Worm (Caenorhabditis elegans) whole organism, L1 larva: ENCODE measurements around the gene F53E4.2.

ENCODE experiments used
- C04F5.9 ChIP-seq: sonication (generic microtip); optimal IDR thresholded peaks from 2 replicates; lab custom pipeline; 2016; ENCODE audit warnings: missing genetic modification characterization, missing compliant biosample characterization
- C34B4.2 ChIP-seq: sonication (generic microtip); optimal IDR thresholded peaks from 2 replicates; lab custom pipeline; 2017; ENCODE audit warnings: mild to moderate bottlenecking, missing genetic modification characterization, missing compliant biosample characterization
- F16B12.6 ChIP-seq: fragments of 150-350 bp; optimal IDR thresholded peaks from 2 replicates; lab custom pipeline; 2014; ENCODE audit warnings: missing biosample characterization, missing genetic modification characterization
- Y116A8C.19 ChIP-seq: sonication (generic microtip); optimal IDR thresholded peaks from 2 replicates; lab custom pipeline; 2016; ENCODE audit warnings: missing compliant biosample characterization, missing genetic modification characterization, borderline replicate concordance
- ama-1 ChIP-seq: fragments of 150-350 bp; optimal IDR thresholded peaks from 2 replicates; lab custom pipeline; 2014
- ceh-63 ChIP-seq: fragments of 200-800 bp; sonication (Bioruptor generic); optimal IDR thresholded peaks from 2 replicates; lab custom pipeline; 2018; ENCODE audit warnings: mild to moderate bottlenecking, missing genetic modification characterization, missing compliant biosample characterization
- ceh-88 ChIP-seq: fragments of 200-800 bp; sonication (Bioruptor generic); IDR thresholded peaks from 2 replicates; pipeline ENCODE4 v1.3.6; 2022; ENCODE audit warnings: missing genetic modification characterization, missing compliant biosample characterization
- ceh-90 ChIP-seq: sonication (generic microtip); optimal IDR thresholded peaks from 2 replicates; lab custom pipeline; 2016; ENCODE audit warnings: missing genetic modification characterization, missing compliant biosample characterization
- dpl-1 ChIP-seq, 3 experiments: fragments of 150-350 bp in 2 of 3; sonication (generic microtip) in 1 of 3; optimal IDR thresholded peaks; 2 replicates each; lab custom pipeline; 2014 to 2017; ENCODE audit warnings: missing biosample characterization in 3 of 3, missing genetic modification characterization in 3 of 3, missing genetic modification reagents in 3 of 3
- efl-1 ChIP-seq, 4 experiments: fragments of 150-350 bp; optimal IDR thresholded peaks in 3 of 4; peaks in 1 of 4; 1 replicate in 1 of 4; 2 replicates in 3 of 4; lab custom pipeline; 2014; ENCODE audit warnings: missing biosample characterization in 2 of 4, missing genetic modification characterization in 2 of 4, missing genetic modification reagents in 2 of 4
- fkh-10 ChIP-seq: sonication (generic microtip); optimal IDR thresholded peaks from 2 replicates; lab custom pipeline; 2017; ENCODE audit warnings: missing biosample characterization, missing genetic modification reagents, missing genetic modification characterization
- fkh-4 ChIP-seq: sonication (generic microtip); optimal IDR thresholded peaks from 2 replicates; lab custom pipeline; 2016; ENCODE audit warnings: missing compliant biosample characterization, missing genetic modification characterization, borderline replicate concordance
- fkh-8 ChIP-seq: sonication (generic microtip); optimal IDR thresholded peaks from 2 replicates; lab custom pipeline; 2016; ENCODE audit warnings: mild to moderate bottlenecking, missing genetic modification characterization, missing compliant biosample characterization
- hlh-17 ChIP-seq: fragments of 200-800 bp; sonication (Bioruptor generic); optimal IDR thresholded peaks from 2 replicates; lab custom pipeline; 2018; ENCODE audit warnings: missing genetic modification characterization, mild to moderate bottlenecking, missing compliant biosample characterization, moderate library complexity, borderline replicate concordance
- hlh-4 ChIP-seq: sonication (generic microtip); optimal IDR thresholded peaks from 2 replicates; lab custom pipeline; 2016; ENCODE audit warnings: mild to moderate bottlenecking, missing genetic modification characterization, missing compliant biosample characterization
- irx-1 ChIP-seq: sonication (generic microtip); optimal IDR thresholded peaks from 2 replicates; lab custom pipeline; 2016; ENCODE audit warnings: missing genetic modification characterization, missing compliant biosample characterization
- isw-1 ChIP-seq: fragments of 200-800 bp; sonication (Bioruptor generic); IDR thresholded peaks from 2 replicates; pipeline ENCODE4 v1.3.6; 2022; ENCODE audit warnings: missing genetic modification characterization, missing compliant biosample characterization
- jun-1 ChIP-seq: fragments of 150-350 bp; optimal IDR thresholded peaks from 2 replicates; lab custom pipeline; 2014; ENCODE audit warnings: missing biosample characterization, missing genetic modification reagents, missing genetic modification characterization
- lin-13 ChIP-seq: fragments of 150-350 bp; optimal IDR thresholded peaks from 2 replicates; lab custom pipeline; 2014; ENCODE audit warnings: missing biosample characterization, missing genetic modification reagents, missing genetic modification characterization
- mef-2 ChIP-seq: fragments of 150-350 bp; optimal IDR thresholded peaks from 2 replicates; lab custom pipeline; 2014; ENCODE audit warnings: missing biosample characterization, missing genetic modification characterization
- mep-1 ChIP-seq: fragments of 150-350 bp; optimal IDR thresholded peaks from 2 replicates; lab custom pipeline; 2014; ENCODE audit warnings: missing biosample characterization, missing genetic modification characterization
- nhr-12 ChIP-seq: sonication (generic microtip); optimal IDR thresholded peaks from 2 replicates; lab custom pipeline; 2017; ENCODE audit warnings: missing biosample characterization, missing genetic modification characterization
- nhr-71 ChIP-seq: sonication (generic microtip); optimal IDR thresholded peaks from 2 replicates; lab custom pipeline; 2016; ENCODE audit warnings: mild to moderate bottlenecking, missing genetic modification characterization, moderate library complexity, missing compliant biosample characterization
- nhr-76 ChIP-seq: sonication (generic microtip); optimal IDR thresholded peaks from 2 replicates; lab custom pipeline; 2017; ENCODE audit warnings: missing biosample characterization, missing genetic modification characterization
- nhr-77 ChIP-seq: fragments of 150-350 bp; optimal IDR thresholded peaks from 2 replicates; lab custom pipeline; 2014; ENCODE audit warnings: missing biosample characterization, missing genetic modification characterization
- nhr-85 ChIP-seq: sonication (generic microtip); peaks from one replicate; lab custom pipeline; 2016; ENCODE audit warnings: missing genetic modification characterization, inconsistent platforms, missing compliant biosample characterization
- nhr-90 ChIP-seq: sonication (generic microtip); optimal IDR thresholded peaks from 2 replicates; lab custom pipeline; 2016; ENCODE audit warnings: mild to moderate bottlenecking, missing genetic modification characterization, missing compliant biosample characterization; ENCODE audit not compliant: poor library complexity
- pag-3 ChIP-seq: sonication (generic microtip); optimal IDR thresholded peaks from 2 replicates; lab custom pipeline; 2017; ENCODE audit warnings: missing genetic modification characterization, mild to moderate bottlenecking, missing compliant biosample characterization, antibody characterized with exemption, borderline replicate concordance; ENCODE audit not compliant: insufficient read depth
- snpc-4 ChIP-seq: fragments of 150-350 bp; optimal IDR thresholded peaks from 2 replicates; lab custom pipeline; 2014; ENCODE audit warnings: missing biosample characterization, missing genetic modification characterization
- swsn-7 ChIP-seq: sonication (generic microtip); optimal IDR thresholded peaks from 2 replicates; lab custom pipeline; 2016; ENCODE audit warnings: missing genetic modification characterization, missing compliant biosample characterization
- unc-86 ChIP-seq: sonication (generic microtip); optimal IDR thresholded peaks from 2 replicates; lab custom pipeline; 2016; ENCODE audit warnings: missing genetic modification characterization, missing compliant biosample characterization
- unc-98 ChIP-seq: fragments of 200-800 bp; sonication (Bioruptor generic); IDR thresholded peaks from 2 replicates; pipeline ENCODE4 v1.3.6; 2022; ENCODE audit warnings: missing genetic modification characterization, missing compliant biosample characterization
- vab-15 ChIP-seq: sonication (generic microtip); optimal IDR thresholded peaks from 2 replicates; lab custom pipeline; 2017; ENCODE audit warnings: missing genotype, mild to moderate bottlenecking, missing genetic modification characterization, missing compliant biosample characterization
- ztf-11 ChIP-seq, 2 experiments: sonication (generic microtip); optimal IDR thresholded peaks; 2 replicates each; lab custom pipeline; 2016 to 2017; ENCODE audit warnings: missing genetic modification characterization in 2 of 2, missing biosample characterization in 1 of 2, missing compliant biosample characterization in 1 of 2

The F53E4.2 gene

ce11 chrV:15610350-15610940, 43.8 kb upstream of the F53E4.2 start, which contains the start of the genes fbxa-153 and str-12 (continued):
- TF ChIP-seq efl-1 (optimal IDR thresholded peaks at IDR 0.05; lab: Kevin White, UChicago), result peak in 1 of 2 experiments; percentile 1
- peak in 1 of 2 experiments; percentile 32 for TF ChIP-seq efl-1 (GFP tag; optimal IDR thresholded peaks at IDR 0.05 in 1 of 2; lab: Kevin White, UChicago)
- TF ChIP-seq mef-2 (tag; lab: Kevin White, UChicago), result no peak
- TF ChIP-seq jun-1, result no peak
- TF ChIP-seq nhr-77 (tag; lab: Kevin White, UChicago), result no peak
- TF ChIP-seq lin-13 (GFP tag; lab: Kevin White, UChicago), result no peak
- TF ChIP-seq nhr-12 (tag; lab: Kevin White, UChicago), result no peak
- no peak for TF ChIP-seq fkh-10 (GFP tag; lab: Kevin White, UChicago)
- no peak for TF ChIP-seq hlh-4 (tag; lab: Kevin White, UChicago)
- TF ChIP-seq hlh-17 (GFP tag; lab: Kevin White, UChicago), result no peak
- TF ChIP-seq nhr-85 (tag; lab: Kevin White, UChicago), result no peak
- TF ChIP-seq unc-98 (GFP tag; lab: Robert Waterston, UW), result no peak
- no peak for TF ChIP-seq irx-1 (tag; lab: Kevin White, UChicago)
- TF ChIP-seq isw-1 (GFP tag; lab: Robert Waterston, UW), result peak; percentile 28
- TF ChIP-seq, all 84 proteins: peak for 8

DNA sequence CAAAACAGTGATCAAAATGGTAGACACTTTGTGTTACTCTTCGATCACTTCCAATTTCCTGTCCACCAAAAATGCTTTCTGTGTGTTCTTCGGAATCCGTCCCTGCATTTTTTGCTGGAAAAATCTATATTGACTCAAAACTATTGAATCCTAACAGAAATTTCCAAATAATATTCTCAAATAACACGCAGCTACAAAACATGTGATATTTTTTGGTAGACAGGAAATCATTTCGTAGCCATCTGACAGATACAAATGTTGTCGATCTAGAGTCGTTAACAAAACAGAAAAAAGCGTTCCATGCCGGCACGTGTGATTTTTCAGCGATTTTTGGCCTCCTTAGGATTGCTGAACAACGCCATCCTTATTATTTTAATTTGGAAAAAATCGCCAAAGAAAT, 41.3 kb upstream of the F53E4.2 start, which contains the start of gene str-263:
TSS of gene str-263 (plus strand) at position 301 of the 400 bp plus-strand sequence.
- TF ChIP-seq swsn-7 (tag; lab: Kevin White, UChicago) (no peak), snpc-4 (tag; lab: Kevin White, UChicago) (no peak), nhr-71 (tag; lab: Kevin White, UChicago) (no peak), fkh-10 (GFP tag; lab: Kevin White, UChicago) (no peak), hlh-4 (tag; lab: Kevin White, UChicago) (no peak)
- TF ChIP-seq, all 84 proteins: peak for 0

DNA sequence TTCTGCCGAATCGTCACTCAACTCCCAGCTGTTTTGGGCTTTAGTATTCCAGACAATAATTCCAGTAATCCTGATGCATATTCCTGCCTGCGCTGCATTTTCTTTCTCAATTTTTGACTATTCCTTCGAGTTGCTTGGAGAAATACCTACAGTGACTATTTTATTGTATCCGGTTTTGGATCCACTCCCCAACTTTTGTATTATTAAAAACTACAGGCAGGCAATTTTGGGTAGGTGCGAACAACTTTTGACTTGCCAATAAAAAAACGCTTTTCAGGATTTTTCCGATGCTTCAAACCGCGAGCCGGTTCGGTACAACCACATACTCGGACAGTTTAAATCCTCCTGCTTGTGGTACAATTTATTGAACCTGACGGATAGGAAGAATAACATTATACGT, 39.7 kb upstream of the F53E4.2 start:
- TF ChIP-seq fkh-8 (tag; lab: Kevin White, UChicago) (no peak), fkh-4 (tag; lab: Kevin White, UChicago) (no peak), Y116A8C.19 (no peak), F16B12.6 (no peak), pag-3 (tag; lab: Kevin White, UChicago) (no peak), ceh-90 (tag; lab: Kevin White, UChicago) (no peak), ztf-11 (tag; optimal IDR thresholded peaks at IDR 0.05; lab: Kevin White, UChicago) (no peak), swsn-7 (tag; lab: Kevin White, UChicago) (no peak), nhr-90 (tag; lab: Kevin White, UChicago) (no peak), ceh-88 (GFP tag; lab: Robert Waterston, UW) (no peak), C04F5.9 (tag; lab: Kevin White, UChicago) (no peak), mep-1 (tag; lab: Kevin White, UChicago) (no peak), ceh-63 (GFP tag; lab: Kevin White, UChicago) (no peak), dpl-1 (GFP tag; optimal IDR thresholded peaks at IDR 0.05; lab: Kevin White, UChicago) (no peak), C34B4.2 (tag; lab: Kevin White, UChicago) (no peak), ama-1 (lab: Kevin White, UChicago) (no peak), nhr-76 (tag; lab: Kevin White, UChicago) (no peak), jun-1 (no peak), nhr-77 (tag; lab: Kevin White, UChicago) (no peak)

DNA sequence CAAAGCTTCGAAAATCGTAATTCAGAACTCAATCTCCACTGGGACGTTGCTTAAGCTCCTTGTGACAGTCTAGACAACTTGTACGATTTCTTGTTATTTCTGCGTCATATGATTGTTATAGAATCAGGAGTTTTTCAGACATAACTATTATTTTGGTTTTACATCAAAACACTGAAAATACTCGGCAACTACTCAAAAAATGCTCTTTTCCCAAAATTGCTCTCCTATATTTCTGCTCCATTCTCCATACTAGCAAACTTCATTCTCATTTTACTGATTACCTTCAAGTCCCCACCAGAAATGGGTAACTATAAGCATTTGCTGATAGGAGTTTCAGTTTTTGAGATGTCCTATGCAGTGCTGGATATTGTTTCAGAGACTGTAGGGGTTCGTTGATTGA, 32.7 kb upstream of the F53E4.2 start, which contains the start of gene C55A1.1:
TSS of gene C55A1.1 (plus strand) at position 301 of the 400 bp plus-strand sequence.
- TF ChIP-seq nhr-90 (tag; lab: Kevin White, UChicago) (no peak), vab-15 (tag; lab: Kevin White, UChicago) (no peak), unc-86 (tag; lab: Kevin White, UChicago) (no peak)
- TF ChIP-seq, all 84 proteins: peak for 0
